Fruit fly (Drosophila melanogaster): ENCODE measurements around the gene Upf2.

Gene Upf2

DNA sequence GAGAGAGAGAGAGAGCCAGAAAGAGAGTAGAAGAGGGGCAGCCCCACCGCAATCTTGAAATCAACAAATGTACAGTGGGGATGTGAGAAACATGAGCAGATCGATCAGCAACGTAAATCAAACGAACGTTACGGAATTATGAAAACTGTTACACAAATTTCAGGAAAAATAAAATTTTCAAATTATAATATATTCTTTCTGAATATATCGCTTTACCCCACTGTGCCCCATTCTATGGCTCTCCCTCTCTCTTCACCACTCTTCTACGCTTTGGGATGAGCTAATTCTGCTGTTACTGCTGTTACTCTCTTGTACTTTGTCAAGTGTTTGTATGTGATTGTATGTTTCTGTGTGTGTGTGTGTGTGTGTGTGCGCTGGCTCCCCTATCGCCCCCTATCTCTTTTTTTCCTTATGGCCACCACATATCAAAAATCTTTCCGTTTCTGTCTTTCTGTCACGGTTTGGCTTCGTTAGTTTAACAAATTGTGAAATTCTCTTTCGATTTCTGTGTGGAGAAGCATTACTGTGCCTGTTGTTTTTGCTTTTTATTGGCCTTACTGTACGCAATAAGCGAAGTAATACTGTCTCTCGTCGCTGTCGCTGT is 15.9 kb upstream of the Upf2 start (continued):
- TF ChIP-seq Hr4 (GFP tag; optimal IDR thresholded peaks at IDR 0.05) (peak; percentile 95), ss (GFP tag; optimal IDR thresholded peaks at IDR 0.05) (peak; percentile 93 to 94), CG31627 (GFP tag; optimal IDR thresholded peaks at IDR 0.05) (peak; percentile 92), Met (GFP tag; optimal IDR thresholded peaks at IDR 0.05) (peak; percentile 97), lz (GFP tag; optimal IDR thresholded peaks at IDR 0.05) (peak; percentile 96), CG15336 (GFP tag; IDR thresholded peaks at IDR 0.05) (peak; percentile 99), dac (GFP tag; optimal IDR thresholded peaks at IDR 0.05) (peak; percentile 93), CG11762 (GFP tag; optimal IDR thresholded peaks at IDR 0.05; ENCODE audit: insufficient read depth) (peak; percentile 96), CG8319 (GFP tag; optimal IDR thresholded peaks at IDR 0.05) (peak; percentile 96), Hr39 (GFP tag; optimal IDR thresholded peaks at IDR 0.05) (peak; percentile 91), fkh (GFP tag; optimal IDR thresholded peaks at IDR 0.05) (peak; percentile 80), Eip93F (GFP tag; optimal IDR thresholded peaks at IDR 0.05) (peak; percentile 95), Sox14 (GFP tag; optimal IDR thresholded peaks at IDR 0.05) (peak; percentile 95), CG11902 (GFP tag; optimal IDR thresholded peaks at IDR 0.05) (peak; percentile 88), CG6808 (GFP tag; optimal IDR thresholded peaks at IDR 0.05) (peak; percentile 90)

DNA sequence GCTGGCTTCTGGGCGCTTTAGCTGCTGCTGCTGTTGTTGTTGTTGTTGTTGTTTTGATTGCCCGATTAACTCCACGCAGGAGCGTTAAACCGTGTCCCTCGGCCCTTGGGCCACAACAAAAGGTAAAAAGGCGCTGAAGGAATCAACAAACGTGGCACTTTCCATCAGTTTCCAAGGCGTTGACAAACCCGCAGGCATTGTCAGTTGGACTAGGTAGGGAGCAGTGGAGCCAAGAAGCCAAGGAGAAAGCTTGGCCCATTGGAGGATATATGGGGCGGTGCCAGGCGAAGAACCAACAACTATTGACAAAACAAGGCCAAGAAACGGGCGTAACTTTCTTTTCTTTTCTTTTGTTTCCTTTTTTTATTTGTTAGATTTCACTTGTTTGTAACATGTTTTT is 11.8 kb upstream of the Upf2 start, which contains the start of gene CG2256:
Gene CG2256, minus strand, starts transcription at position 101 of the 400 bp plus-strand sequence.
- no peak for TF ChIP-seq ss (GFP tag; optimal IDR thresholded peaks at IDR 0.05)
- no peak for TF ChIP-seq net (GFP tag; optimal IDR thresholded peaks at IDR 0.05)
- TF ChIP-seq CG8119 (GFP tag; IDR thresholded peaks at IDR 0.05): no peak
- TF ChIP-seq Sox14 (GFP tag; optimal IDR thresholded peaks at IDR 0.05): no peak
- TF ChIP-seq Hr4 (GFP tag; optimal IDR thresholded peaks at IDR 0.05): no peak
- TF ChIP-seq fd59A (GFP tag; optimal IDR thresholded peaks at IDR 0.05): no peak
- no peak for TF ChIP-seq topi (GFP tag; optimal IDR thresholded peaks at IDR 0.05)
- no peak for TF ChIP-seq CG1621 (tag; optimal IDR thresholded peaks at IDR 0.05)
- TF ChIP-seq CG3032 (tag; optimal IDR thresholded peaks at IDR 0.05): no peak
- no peak for TF ChIP-seq CG6854 (GFP tag; optimal IDR thresholded peaks at IDR 0.05)
- TF ChIP-seq cyc (GFP tag; optimal IDR thresholded peaks at IDR 0.05): no peak
- no peak for TF ChIP-seq CG10669 (GFP tag; optimal IDR thresholded peaks at IDR 0.05)
- no peak for TF ChIP-seq CG6163 (GFP tag; IDR thresholded peaks at IDR 0.05)
- no peak for TF ChIP-seq CG10631 (GFP tag; optimal IDR thresholded peaks at IDR 0.05)
- no peak for TF ChIP-seq fd85E (GFP tag; optimal IDR thresholded peaks at IDR 0.05)
- no peak for TF ChIP-seq Ets21C (GFP tag; optimal IDR thresholded peaks at IDR 0.05)

DNA sequence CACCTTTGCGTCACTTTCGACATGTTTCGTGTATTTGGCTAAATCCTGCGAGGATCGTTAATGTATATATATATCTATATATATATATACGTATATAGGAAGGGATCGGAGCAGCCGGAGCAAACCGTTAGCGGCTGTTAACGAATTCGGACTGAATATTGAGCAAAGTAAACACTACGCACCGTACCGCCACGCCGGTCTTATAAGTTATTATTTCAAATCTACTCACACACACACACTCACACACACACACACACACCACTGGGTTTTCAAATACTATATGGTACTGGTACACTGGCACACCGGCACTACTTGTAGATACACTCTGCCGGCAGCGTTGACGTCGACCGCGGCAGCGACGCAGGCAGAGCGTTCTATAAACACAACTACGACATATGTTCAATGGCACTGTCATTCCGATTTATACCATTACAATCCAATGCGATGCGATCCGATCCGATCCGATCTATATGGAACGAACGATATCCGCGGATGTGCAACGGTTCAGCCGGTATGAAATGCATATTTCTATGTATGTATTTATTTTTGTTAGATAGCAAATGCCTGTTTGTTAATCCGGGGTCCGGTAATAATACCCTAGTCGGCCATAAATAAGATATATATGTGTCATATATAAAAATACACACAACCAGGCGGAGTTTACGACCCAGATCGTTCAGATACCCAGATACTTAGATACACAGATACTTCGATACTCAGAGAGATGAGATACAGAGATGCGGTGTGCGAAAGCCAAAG is 6.3 kb upstream of the Upf2 start, which contains the start of gene Ldsdh1:
Gene Ldsdh1, minus strand, starts transcription at position 179 of the 759 bp plus-strand sequence.
- TF ChIP-seq Met (GFP tag; optimal IDR thresholded peaks at IDR 0.05) (no peak), svp (GFP tag) (peak; percentile 28), CG15336 (GFP tag; IDR thresholded peaks at IDR 0.05) (no peak), Eip78C (GFP tag) (peak; percentile 1)

DNA sequence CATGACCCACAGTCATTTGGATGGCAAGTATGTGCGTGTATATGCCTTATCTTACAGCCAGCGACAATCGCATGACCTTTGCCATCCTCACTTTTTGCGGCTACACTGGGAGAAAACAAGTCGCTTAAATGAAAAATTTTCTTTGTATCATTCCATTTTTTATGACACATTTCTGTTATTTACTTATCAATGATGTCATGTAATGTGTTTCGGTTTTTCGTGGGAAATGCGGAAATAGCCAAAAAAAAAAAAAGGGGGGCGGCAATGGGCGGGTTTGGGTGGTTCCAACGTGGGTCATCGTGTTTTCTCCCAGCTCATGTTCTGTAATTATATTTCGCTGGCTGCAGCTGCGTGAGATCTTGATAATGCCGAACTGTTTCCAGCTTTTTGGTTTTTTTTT is 4.9 kb upstream of the Upf2 start:
- TF ChIP-seq svp (GFP tag) (peak; percentile 99), net (GFP tag; optimal IDR thresholded peaks at IDR 0.05) (no peak), esn (GFP tag; optimal IDR thresholded peaks at IDR 0.05) (peak; percentile 6)

DNA sequence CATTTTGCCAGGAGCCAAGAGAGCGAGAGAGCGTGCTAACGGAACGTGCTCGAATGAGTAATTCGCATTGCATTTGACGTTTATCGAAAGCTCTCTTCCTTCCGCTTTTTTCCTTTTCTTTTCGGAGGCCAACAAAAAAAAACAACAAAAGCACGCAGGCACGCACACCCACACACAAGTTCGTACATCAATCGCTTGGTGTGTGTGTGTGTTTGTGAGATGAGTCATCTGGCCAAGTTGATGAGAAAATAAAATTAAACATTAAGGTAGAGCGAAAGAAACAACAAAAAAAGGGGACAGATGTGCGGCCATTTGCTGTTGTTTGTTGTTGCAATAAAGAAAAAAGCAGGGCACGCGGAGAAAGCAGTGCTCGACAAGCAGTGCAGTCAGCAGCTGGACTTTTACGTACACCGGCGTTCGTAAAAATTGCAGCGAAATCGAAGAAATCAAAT is 12.0 kb downstream of the Upf2 start:
- TF ChIP-seq Eip78C (GFP tag) (peak; percentile 84), vri (GFP tag; optimal IDR thresholded peaks at IDR 0.05) (peak; percentile 80), CG34406 (GFP tag; optimal IDR thresholded peaks at IDR 0.05) (peak; percentile 58), CG6163 (GFP tag; IDR thresholded peaks at IDR 0.05) (peak; percentile 84), spab (GFP tag; optimal IDR thresholded peaks at IDR 0.05) (peak; percentile 63), CG6808 (GFP tag; optimal IDR thresholded peaks at IDR 0.05) (peak; percentile 81), CG6854 (GFP tag; optimal IDR thresholded peaks at IDR 0.05) (peak; percentile 91), dac (GFP tag; optimal IDR thresholded peaks at IDR 0.05) (peak; percentile 43), CG6792 (GFP tag; optimal IDR thresholded peaks at IDR 0.05) (peak; percentile 32), fd59A (GFP tag; optimal IDR thresholded peaks at IDR 0.05) (peak; percentile 18), ss (GFP tag; optimal IDR thresholded peaks at IDR 0.05) (peak in 1 of 2 experiments; percentile 88), Lpt (GFP tag; optimal IDR thresholded peaks at IDR 0.05) (peak; percentile 66), CG8119 (GFP tag; IDR thresholded peaks at IDR 0.05) (peak; percentile 70), esn (GFP tag; optimal IDR thresholded peaks at IDR 0.05) (peak; percentile 20), Gug (GFP tag; IDR thresholded peaks at IDR 0.05) (0 out of 2 replicates have a peak, but pooled peaks have one; percentile 25), pdm3 (GFP tag; optimal IDR thresholded peaks at IDR 0.05) (no peak), Eip93F (GFP tag; optimal IDR thresholded peaks at IDR 0.05) (peak; percentile 42), Sox14 (GFP tag; optimal IDR thresholded peaks at IDR 0.05) (peak; percentile 59), CG3032 (tag; optimal IDR thresholded peaks at IDR 0.05) (peak; percentile 4), Sox102F (GFP tag; optimal IDR thresholded peaks at IDR 0.05) (peak; percentile 69), Hr39 (GFP tag; optimal IDR thresholded peaks at IDR 0.05) (no peak), CG31627 (GFP tag; optimal IDR thresholded peaks at IDR 0.05) (no peak), CG15336 (GFP tag; IDR thresholded peaks at IDR 0.05) (peak; percentile 62)
